Worm (Caenorhabditis elegans) whole organism, L1 larva: ENCODE measurements around the gene srh-208.

Experiments used
- C16A3.4 ChIP-seq: fragments of 150-350 bp; optimal IDR thresholded peaks from 2 replicates; lab custom pipeline; 2014; ENCODE audit warnings: missing biosample characterization, missing genetic modification characterization
- C34B4.2 ChIP-seq: sonication (generic microtip); optimal IDR thresholded peaks from 2 replicates; lab custom pipeline; 2017; ENCODE audit warnings: mild to moderate bottlenecking, missing genetic modification characterization, missing compliant biosample characterization
- ceh-63 ChIP-seq: fragments of 200-800 bp; sonication (Bioruptor generic); optimal IDR thresholded peaks from 2 replicates; lab custom pipeline; 2018; ENCODE audit warnings: mild to moderate bottlenecking, missing genetic modification characterization, missing compliant biosample characterization
- dsc-1 ChIP-seq: sonication (generic microtip); optimal IDR thresholded peaks from 2 replicates; lab custom pipeline; 2016; ENCODE audit warnings: mild to moderate bottlenecking, missing genetic modification characterization, missing compliant biosample characterization
- efl-1 ChIP-seq, 4 experiments: fragments of 150-350 bp; optimal IDR thresholded peaks in 3 of 4; peaks in 1 of 4; 1 replicate in 1 of 4; 2 replicates in 3 of 4; lab custom pipeline; 2014; ENCODE audit warnings: missing biosample characterization in 2 of 4, missing genetic modification characterization in 2 of 4, missing genetic modification reagents in 2 of 4
- efl-3 ChIP-seq: fragments of 200-800 bp; sonication (Bioruptor generic); optimal IDR thresholded peaks from 2 replicates; lab custom pipeline; 2018; ENCODE audit warnings: mild to moderate bottlenecking, missing genetic modification characterization, missing compliant biosample characterization
- egl-13 ChIP-seq: sonication (generic microtip); optimal IDR thresholded peaks from 2 replicates; lab custom pipeline; 2016; ENCODE audit warnings: missing genotype, missing genetic modification reagents, missing genetic modification characterization, missing compliant biosample characterization
- elt-2 ChIP-seq: sonication (generic microtip); optimal IDR thresholded peaks from 2 replicates; lab custom pipeline; 2016; ENCODE audit warnings: missing genetic modification characterization, mild to moderate bottlenecking, inconsistent platforms, missing compliant biosample characterization, missing genetic modification reagents
- ets-5 ChIP-seq: fragments of 200-800 bp; sonication (Bioruptor generic); IDR thresholded peaks from 2 replicates; pipeline ENCODE4 v1.3.6; 2022; ENCODE audit warnings: missing genetic modification characterization, missing compliant biosample characterization
- fos-1 ChIP-seq: fragments of 150-350 bp; optimal IDR thresholded peaks from 2 replicates; lab custom pipeline; 2014; ENCODE audit warnings: missing biosample characterization, missing genetic modification characterization
- hpl-2 ChIP-seq: fragments of 150-350 bp; optimal IDR thresholded peaks from 2 replicates; lab custom pipeline; 2014; ENCODE audit warnings: missing biosample characterization, missing genetic modification reagents, missing genetic modification characterization
- irx-1 ChIP-seq: sonication (generic microtip); optimal IDR thresholded peaks from 2 replicates; lab custom pipeline; 2016; ENCODE audit warnings: missing genetic modification characterization, missing compliant biosample characterization
- isw-1 ChIP-seq: fragments of 200-800 bp; sonication (Bioruptor generic); IDR thresholded peaks from 2 replicates; pipeline ENCODE4 v1.3.6; 2022; ENCODE audit warnings: missing genetic modification characterization, missing compliant biosample characterization
- jun-1 ChIP-seq: fragments of 150-350 bp; optimal IDR thresholded peaks from 2 replicates; lab custom pipeline; 2014; ENCODE audit warnings: missing biosample characterization, missing genetic modification reagents, missing genetic modification characterization
- lin-14 ChIP-seq: fragments of 200-800 bp; sonication (Bioruptor generic); optimal IDR thresholded peaks from 2 replicates; lab custom pipeline; 2018; ENCODE audit warnings: mild to moderate bottlenecking, missing genetic modification characterization, moderate library complexity, missing compliant biosample characterization
- lin-15B ChIP-seq: fragments of 150-350 bp; sonication (generic microtip); optimal IDR thresholded peaks from 3 replicates; lab custom pipeline; 2014; ENCODE audit warnings: missing biosample characterization, missing genetic modification characterization
- nhr-12 ChIP-seq: sonication (generic microtip); optimal IDR thresholded peaks from 2 replicates; lab custom pipeline; 2017; ENCODE audit warnings: missing biosample characterization, missing genetic modification characterization
- nhr-19 ChIP-seq: fragments of 200-800 bp; sonication (Bioruptor generic); conservative IDR thresholded peaks from 2 replicates; pipeline ENCODE4 v1.3.6; 2022; ENCODE audit warnings: missing genetic modification characterization, missing compliant biosample characterization
- nhr-237 ChIP-seq: fragments of 150-350 bp; optimal IDR thresholded peaks from 2 replicates; lab custom pipeline; 2014; ENCODE audit warnings: missing biosample characterization, missing genetic modification characterization
- nhr-71 ChIP-seq: sonication (generic microtip); optimal IDR thresholded peaks from 2 replicates; lab custom pipeline; 2016; ENCODE audit warnings: mild to moderate bottlenecking, missing genetic modification characterization, moderate library complexity, missing compliant biosample characterization
- nhr-77 ChIP-seq: fragments of 150-350 bp; optimal IDR thresholded peaks from 2 replicates; lab custom pipeline; 2014; ENCODE audit warnings: missing biosample characterization, missing genetic modification characterization
- nhr-90 ChIP-seq: sonication (generic microtip); optimal IDR thresholded peaks from 2 replicates; lab custom pipeline; 2016; ENCODE audit warnings: mild to moderate bottlenecking, missing genetic modification characterization, missing compliant biosample characterization; ENCODE audit not compliant: poor library complexity
- pag-3 ChIP-seq: sonication (generic microtip); optimal IDR thresholded peaks from 2 replicates; lab custom pipeline; 2017; ENCODE audit warnings: missing genetic modification characterization, mild to moderate bottlenecking, missing compliant biosample characterization, antibody characterized with exemption, borderline replicate concordance; ENCODE audit not compliant: insufficient read depth
- pax-3 ChIP-seq: fragments of 200-800 bp; sonication (Bioruptor generic); optimal IDR thresholded peaks from 2 replicates; lab custom pipeline; 2018; ENCODE audit warnings: mild to moderate bottlenecking, missing genetic modification characterization, moderate library complexity, missing compliant biosample characterization
- pqm-1 ChIP-seq: sonication (generic microtip); optimal IDR thresholded peaks from 3 replicates; lab custom pipeline; 2017; ENCODE audit warnings: missing biosample characterization, missing genetic modification characterization
- snu-23 ChIP-seq: sonication (generic microtip); optimal IDR thresholded peaks from 2 replicates; lab custom pipeline; 2016; ENCODE audit warnings: missing genetic modification characterization, missing compliant biosample characterization
- sox-4 ChIP-seq: sonication (generic microtip); optimal IDR thresholded peaks from 2 replicates; lab custom pipeline; 2016; ENCODE audit warnings: missing genetic modification characterization, missing compliant biosample characterization
- swsn-7 ChIP-seq: sonication (generic microtip); optimal IDR thresholded peaks from 2 replicates; lab custom pipeline; 2016; ENCODE audit warnings: missing genetic modification characterization, missing compliant biosample characterization
- tlp-1 ChIP-seq: fragments of 150-350 bp; optimal IDR thresholded peaks from 2 replicates; lab custom pipeline; 2014; ENCODE audit warnings: missing biosample characterization, missing genetic modification characterization
- unc-62 ChIP-seq: fragments of 150-350 bp; optimal IDR thresholded peaks from 2 replicates; lab custom pipeline; 2014; ENCODE audit warnings: missing biosample characterization, missing genetic modification reagents, missing genetic modification characterization
- xbp-1 ChIP-seq: sonication (generic microtip); optimal IDR thresholded peaks from 2 replicates; lab custom pipeline; 2016; ENCODE audit warnings: missing genetic modification characterization, missing compliant biosample characterization

Gene srh-208

ce11 chrV:19297510-19297909 is 19.6 kb upstream of the srh-208 start, which contains the start of gene fbxb-60:
TSS of gene fbxb-60 (plus strand) at chrV:19297810.
- TF ChIP-seq pqm-1 (tag; lab: Kevin White, UChicago) = no peak
- no peak for TF ChIP-seq lin-15B (tag; lab: Kevin White, UChicago)
- no peak for TF ChIP-seq snu-23 (GFP tag; lab: Kevin White, UChicago)

ce11 chrV:19299262-19299661 is 17.9 kb upstream of the srh-208 start, which contains the start of gene F55C9.14:
TSS of gene F55C9.14 (plus strand) at chrV:19299562.
- no peak for TF ChIP-seq sox-4 (tag; lab: Kevin White, UChicago)
- TF ChIP-seq egl-13 = no peak
- no peak for TF ChIP-seq fos-1 (tag; lab: Kevin White, UChicago)
- no peak for TF ChIP-seq irx-1 (tag; lab: Kevin White, UChicago)

- no peak for TF ChIP-seq pax-3 (tag; lab: Kevin White, UChicago)
- TF ChIP-seq nhr-19 (GFP tag; lab: Robert Waterston, UW) = 0 out of 2 replicates have a peak, but pooled peaks have one; percentile 3
- TF ChIP-seq, all 84 proteins: peak for 1
Observed at ce11 chrV:19301934-19302333, 15.2 kb upstream of the srh-208 start, which contains the start of gene fbxb-62. TSS of gene fbxb-62 (minus strand) at chrV:19302034.

ce11 chrV:19303589-19304174 is 13.5 kb upstream of the srh-208 start, which contains the start of the genes fbxb-63 and fbxb-61:
TSS of gene fbxb-63 (minus strand) at chrV:19303730.
TSS of gene fbxb-61 (plus strand) at chrV:19304124.
- no peak for TF ChIP-seq nhr-237 (tag; lab: Kevin White, UChicago)

- TF ChIP-seq jun-1 (tag; lab: Kevin White, UChicago) = no peak
- TF ChIP-seq pqm-1 (tag; lab: Kevin White, UChicago) = no peak
- no peak for TF ChIP-seq ets-5 (GFP tag; lab: Robert Waterston, UW)
- TF ChIP-seq pag-3 = no peak
- TF ChIP-seq C16A3.4 = no peak
- TF ChIP-seq nhr-77 (tag; lab: Kevin White, UChicago) = no peak
- no peak for TF ChIP-seq nhr-12
Observed at ce11 chrV:19306906-19307305, 10.3 kb upstream of the srh-208 start, which contains the start of gene F55C9.15. TSS of gene F55C9.15 (minus strand) at chrV:19307006.

- TF ChIP-seq tlp-1 (tag; lab: Kevin White, UChicago) (no peak), elt-2 (no peak), C16A3.4 (no peak), lin-14 (GFP tag; lab: Kevin White, UChicago) (no peak), hpl-2 (GFP tag; lab: Kevin White, UChicago) (no peak), swsn-7 (tag; lab: Kevin White, UChicago) (no peak), C34B4.2 (tag; lab: Kevin White, UChicago) (no peak), efl-1 (optimal IDR thresholded peaks at IDR 0.05; lab: Kevin White, UChicago) (no peak), efl-1 (GFP tag; optimal IDR thresholded peaks at IDR 0.05 in 1 of 2; lab: Kevin White, UChicago) (no peak), isw-1 (GFP tag; lab: Robert Waterston, UW) (no peak), dsc-1 (tag; lab: Kevin White, UChicago) (no peak), xbp-1 (no peak), ceh-63 (GFP tag; lab: Kevin White, UChicago) (no peak), nhr-237 (tag; lab: Kevin White, UChicago) (no peak), nhr-71 (tag; lab: Kevin White, UChicago) (no peak), pax-3 (tag; lab: Kevin White, UChicago) (no peak), efl-3 (GFP tag; lab: Kevin White, UChicago) (no peak), nhr-90 (tag; lab: Kevin White, UChicago) (no peak), unc-62 (GFP tag; lab: Kevin White, UChicago) (no peak)
Observed at ce11 chrV:19308137-19308536, 9.0 kb upstream of the srh-208 start.
